Worm (Caenorhabditis elegans) whole organism, mixed stage, embryonic: Measurements from ENCODE around the gene skr-9.

ENCODE experiments used
- M03D4.4 ChIP-seq: sonication (generic microtip); optimal IDR thresholded peaks from 2 replicates; lab custom pipeline; 2017; ENCODE audit warnings: mild to moderate bottlenecking, missing genetic modification characterization, missing compliant biosample characterization
- ces-1 ChIP-seq: fragments of 150-350 bp; optimal IDR thresholded peaks from 2 replicates; lab custom pipeline; 2014; ENCODE audit warnings: missing biosample characterization, missing genetic modification reagents, missing genetic modification characterization
- elt-1 ChIP-seq: sonication (generic microtip); optimal IDR thresholded peaks from 2 replicates; lab custom pipeline; 2017; ENCODE audit warnings: missing genetic modification characterization, mild to moderate bottlenecking, missing compliant biosample characterization, antibody characterized with exemption, moderate library complexity, borderline replicate concordance; ENCODE audit not compliant: insufficient read depth
- flh-1 ChIP-seq: fragments of 200-800 bp; sonication (Bioruptor generic); optimal IDR thresholded peaks from 2 replicates; lab custom pipeline; 2018; ENCODE audit warnings: mild to moderate bottlenecking, missing genetic modification characterization, moderate library complexity, missing compliant biosample characterization
- lin-13 ChIP-seq: fragments of 150-350 bp; optimal IDR thresholded peaks from 2 replicates; lab custom pipeline; 2014; ENCODE audit warnings: missing biosample characterization, missing genetic modification characterization
- nhr-12 ChIP-seq: fragments of 150-350 bp; optimal IDR thresholded peaks from 2 replicates; lab custom pipeline; 2014; ENCODE audit warnings: missing biosample characterization, missing genetic modification characterization
- nhr-237 ChIP-seq: fragments of 150-350 bp; optimal IDR thresholded peaks from 2 replicates; lab custom pipeline; 2014; ENCODE audit warnings: missing biosample characterization, missing genetic modification characterization
- nhr-76 ChIP-seq: sonication (generic microtip); optimal IDR thresholded peaks from 2 replicates; lab custom pipeline; 2017; ENCODE audit warnings: missing biosample characterization, missing genetic modification characterization
- snpc-4 ChIP-seq: fragments of 150-350 bp; optimal IDR thresholded peaks from 2 replicates; lab custom pipeline; 2014; ENCODE audit warnings: missing biosample characterization, missing genetic modification characterization
- unc-39 ChIP-seq: fragments of 150-350 bp; optimal IDR thresholded peaks from 2 replicates; lab custom pipeline; 2014; ENCODE audit warnings: missing biosample characterization, missing genetic modification characterization
- unc-62 ChIP-seq: fragments of 150-350 bp; optimal IDR thresholded peaks from 2 replicates; lab custom pipeline; 2014; ENCODE audit warnings: missing biosample characterization, missing genetic modification reagents, missing genetic modification characterization
- zip-8 ChIP-seq: fragments of 150-350 bp; optimal IDR thresholded peaks from 2 replicates; lab custom pipeline; 2014; ENCODE audit warnings: missing biosample characterization, missing genetic modification characterization
- ztf-11 ChIP-seq: fragments of 150-350 bp; optimal IDR thresholded peaks from 2 replicates; lab custom pipeline; 2014; ENCODE audit warnings: missing biosample characterization, missing genetic modification characterization

ce11 chrIV:17116821-17117220 lies 46.6 kb upstream of the skr-9 start:
- TF ChIP-seq snpc-4 (tag; lab: Kevin White, UChicago) = no peak
- no peak for TF ChIP-seq nhr-76 (tag; lab: Kevin White, UChicago)
- TF ChIP-seq flh-1 (GFP tag; lab: Kevin White, UChicago) = no peak
- TF ChIP-seq ztf-11 (tag; lab: Kevin White, UChicago) = no peak
- no peak for TF ChIP-seq lin-13 (tag; lab: Kevin White, UChicago)
- TF ChIP-seq ces-1 (GFP tag; lab: Kevin White, UChicago) = no peak
- TF ChIP-seq nhr-237 (tag; lab: Kevin White, UChicago) = no peak
- TF ChIP-seq unc-62 (GFP tag; lab: Kevin White, UChicago) = no peak
- no peak for TF ChIP-seq elt-1 (tag; lab: Kevin White, UChicago)
- TF ChIP-seq M03D4.4 (tag; lab: Kevin White, UChicago) = no peak
- TF ChIP-seq zip-8 (tag; lab: Kevin White, UChicago) = no peak
- no peak for TF ChIP-seq unc-39 (tag; lab: Kevin White, UChicago)
- TF ChIP-seq nhr-12 (tag; lab: Kevin White, UChicago) = no peak
